Worm (Caenorhabditis elegans): ENCODE data around the gene cest-5.2.

DNA sequence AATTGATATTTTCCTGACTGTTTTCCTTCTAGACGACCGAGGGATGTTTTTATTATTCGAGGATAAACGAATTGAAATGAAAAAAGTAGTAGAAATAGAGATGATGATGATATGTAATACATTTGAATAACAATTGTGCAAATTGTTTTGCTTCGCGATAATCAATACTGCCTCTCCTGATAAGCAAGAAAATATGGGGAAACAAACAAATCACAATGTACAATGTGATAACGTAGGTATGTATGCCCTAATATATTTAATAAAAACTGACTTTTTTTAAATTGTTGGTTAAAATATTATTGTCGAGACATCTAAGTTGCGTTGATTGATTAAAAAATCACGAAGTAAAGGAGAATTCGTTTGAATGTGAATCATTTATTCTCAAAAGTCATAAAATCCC lies at the start of gene cest-5.2:
- TF ChIP-seq nhr-237 (tag; optimal IDR thresholded peaks at IDR 0.05) = no peak
- TF ChIP-seq nhr-76 (tag; optimal IDR thresholded peaks at IDR 0.05) = no peak
- TF ChIP-seq mls-2 (tag; optimal IDR thresholded peaks at IDR 0.05) = no peak
- TF ChIP-seq cnd-1 (tag; optimal IDR thresholded peaks at IDR 0.05) = no peak
- no peak for TF ChIP-seq elt-3 (tag; optimal IDR thresholded peaks at IDR 0.05)
- TF ChIP-seq unc-62 (GFP tag; optimal IDR thresholded peaks at IDR 0.05) = no peak
- TF ChIP-seq snpc-4 (tag; optimal IDR thresholded peaks at IDR 0.05) = no peak
- no peak for TF ChIP-seq nhr-28 (tag; optimal IDR thresholded peaks at IDR 0.05)
- no peak for TF ChIP-seq nhr-12 (tag; optimal IDR thresholded peaks at IDR 0.05)
- TF ChIP-seq lin-13 (tag; optimal IDR thresholded peaks at IDR 0.05) = no peak
- TF ChIP-seq ztf-11 (tag; optimal IDR thresholded peaks at IDR 0.05) = no peak
- TF ChIP-seq unc-120 (tag; optimal IDR thresholded peaks at IDR 0.05; ENCODE audit: poor library complexity, severe bottlenecking) = no peak
- no peak for TF ChIP-seq elt-1 (tag; optimal IDR thresholded peaks at IDR 0.05; ENCODE audit: borderline replicate concordance, insufficient read depth)

All from whole organism, mixed stage, embryonic.